Worm (Caenorhabditis elegans): Measurements from ENCODE around the gene scl-17.

- TF ChIP-seq nhr-12 (tag; optimal IDR thresholded peaks at IDR 0.05) (no peak), lin-39 (tag; optimal IDR thresholded peaks at IDR 0.05) (no peak), mdl-1 (tag; optimal IDR thresholded peaks at IDR 0.05) (no peak)
Measured at ce11 chrII:1444911-1445310, at the start of gene scl-17.
